Worm (Caenorhabditis elegans): ENCODE results near the gene Y97E10AR.3.

DNA sequence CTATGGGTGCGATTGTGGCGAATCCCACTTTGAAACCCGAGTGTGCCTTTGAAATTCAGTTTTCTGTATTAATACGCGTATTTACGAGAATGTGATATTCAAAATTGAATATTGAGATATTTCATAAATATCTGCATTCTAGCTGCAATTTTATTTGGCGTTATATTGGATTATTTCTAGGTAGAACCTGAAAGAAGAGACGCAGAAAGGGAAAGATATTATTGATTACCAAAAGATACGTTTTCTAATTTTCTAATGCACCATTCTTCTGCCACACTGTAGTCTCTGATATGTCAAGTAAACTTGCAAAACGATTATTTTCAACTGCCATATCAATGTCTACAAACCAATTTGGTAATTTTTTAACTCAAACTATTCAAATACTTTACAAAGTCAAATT, 14.7 kb upstream of the Y97E10AR.3 start, which contains the start of gene ech-3:
- TF ChIP-seq ama-1 (optimal IDR thresholded peaks at IDR 0.05) (no peak), tbx-2 (tag; optimal IDR thresholded peaks at IDR 0.05) (no peak), sox-4 (tag; optimal IDR thresholded peaks at IDR 0.05) (no peak), syd-9 (tag; optimal IDR thresholded peaks at IDR 0.05) (no peak), ahr-1 (tag; optimal IDR thresholded peaks at IDR 0.05) (no peak), pag-3 (tag; optimal IDR thresholded peaks at IDR 0.05; ENCODE audit: borderline replicate concordance) (no peak), pha-4 (tag; optimal IDR thresholded peaks at IDR 0.05) (no peak), ceh-14 (tag; optimal IDR thresholded peaks at IDR 0.05) (no peak)
